Worm (Caenorhabditis elegans): ENCODE results near the gene denn-4.

ce11 chrIV:1878501-1878900 lies 45.3 kb upstream of the denn-4 start:
- TF ChIP-seq alr-1 (tag; optimal IDR thresholded peaks at IDR 0.05; ENCODE audit: borderline replicate concordance): no peak
- TF ChIP-seq aly-2 (tag; optimal IDR thresholded peaks at IDR 0.05): no peak
- no peak for TF ChIP-seq lin-13 (GFP tag; optimal IDR thresholded peaks at IDR 0.05)

All from whole organism, L1 larva.